Worm (Caenorhabditis elegans) whole organism, L2 larva: ENCODE data around the gene str-43.

Source experiments
- C34F6.9 ChIP-seq: fragments of 150-350 bp; optimal IDR thresholded peaks from 2 replicates; lab custom pipeline; 2014; ENCODE audit warnings: missing biosample characterization, missing genetic modification characterization
- R02D3.7 ChIP-seq: fragments of 150-350 bp; optimal IDR thresholded peaks from 2 replicates; lab custom pipeline; 2014; ENCODE audit warnings: missing biosample characterization, missing genetic modification characterization
- Y55F3AM.14 ChIP-seq: fragments of 200-800 bp; sonication (Bioruptor generic); optimal IDR thresholded peaks from 2 replicates; lab custom pipeline; 2018; ENCODE audit warnings: mild to moderate bottlenecking, missing genetic modification characterization, missing compliant biosample characterization
- ZK546.5 ChIP-seq: sonication (generic microtip); optimal IDR thresholded peaks from 2 replicates; lab custom pipeline; 2017; ENCODE audit warnings: missing biosample characterization, missing genetic modification characterization
- alr-1 ChIP-seq: fragments of 150-350 bp; optimal IDR thresholded peaks from 2 replicates; lab custom pipeline; 2014; ENCODE audit warnings: missing biosample characterization, missing genetic modification characterization
- ceh-16 ChIP-seq: fragments of 150-350 bp; optimal IDR thresholded peaks from 2 replicates; lab custom pipeline; 2014; ENCODE audit warnings: missing biosample characterization, missing genetic modification characterization
- ceh-82 ChIP-seq: fragments of 150-350 bp; optimal IDR thresholded peaks from 2 replicates; lab custom pipeline; 2014; ENCODE audit warnings: missing biosample characterization, missing genetic modification characterization
- crh-2 ChIP-seq: sonication (generic microtip); optimal IDR thresholded peaks from 2 replicates; lab custom pipeline; 2017; ENCODE audit warnings: missing biosample characterization, missing genetic modification characterization
- dmd-4 ChIP-seq: sonication (generic microtip); optimal IDR thresholded peaks from 2 replicates; lab custom pipeline; 2017; ENCODE audit warnings: missing biosample characterization, missing genetic modification characterization
- egl-27 ChIP-seq: sonication (generic microtip); optimal IDR thresholded peaks from 3 replicates; lab custom pipeline; 2017; ENCODE audit warnings: missing biosample characterization, missing genetic modification reagents, missing genetic modification characterization
- elt-1 ChIP-seq: fragments of 150-350 bp; optimal IDR thresholded peaks from 2 replicates; lab custom pipeline; 2014; ENCODE audit warnings: missing biosample characterization, missing genetic modification characterization
- fos-1 ChIP-seq: fragments of 150-350 bp; optimal IDR thresholded peaks from 2 replicates; lab custom pipeline; 2014; ENCODE audit warnings: missing biosample characterization, missing genetic modification characterization
- gmeb-1 ChIP-seq: fragments of 150-350 bp; optimal IDR thresholded peaks from 2 replicates; lab custom pipeline; 2014; ENCODE audit warnings: missing biosample characterization, missing genetic modification characterization
- lin-11 ChIP-seq: fragments of 150-350 bp; sonication (generic microtip); optimal IDR thresholded peaks from 2 replicates; lab custom pipeline; 2014; ENCODE audit warnings: missing biosample characterization, missing genetic modification characterization, inconsistent platforms, mixed read lengths
- lsy-2 ChIP-seq, 2 experiments: fragments of 150-350 bp in 1 of 2; sonication (generic microtip) in 1 of 2; optimal IDR thresholded peaks; 2 replicates each; lab custom pipeline; 2014 to 2017; ENCODE audit warnings: missing biosample characterization in 2 of 2, missing genetic modification characterization in 2 of 2
- mdl-1 ChIP-seq, 2 experiments: fragments of 150-350 bp in 1 of 2; sonication (generic microtip) in 1 of 2; optimal IDR thresholded peaks; 2 replicates each; lab custom pipeline; 2017; ENCODE audit warnings: missing biosample characterization in 2 of 2, missing genetic modification characterization in 2 of 2
- nhr-10 ChIP-seq: sonication (generic microtip); optimal IDR thresholded peaks from 2 replicates; lab custom pipeline; 2017; ENCODE audit warnings: missing biosample characterization, missing genetic modification characterization
- nhr-11 ChIP-seq: fragments of 150-350 bp; optimal IDR thresholded peaks from 2 replicates; lab custom pipeline; 2014; ENCODE audit warnings: missing biosample characterization, missing genetic modification characterization
- nhr-129 ChIP-seq: fragments of 150-350 bp; optimal IDR thresholded peaks from 2 replicates; lab custom pipeline; 2014; ENCODE audit warnings: missing biosample characterization, missing genetic modification characterization
- nhr-237 ChIP-seq: fragments of 150-350 bp; optimal IDR thresholded peaks from 2 replicates; lab custom pipeline; 2014; ENCODE audit warnings: missing biosample characterization, missing genetic modification characterization
- nhr-25 ChIP-seq: fragments of 150-350 bp; sonication (generic microtip); optimal IDR thresholded peaks from 3 replicates; lab custom pipeline; 2014; ENCODE audit warnings: missing biosample characterization, missing genetic modification characterization
- nhr-6 ChIP-seq: fragments of 150-350 bp; optimal IDR thresholded peaks from 2 replicates; lab custom pipeline; 2014; ENCODE audit warnings: missing biosample characterization, missing genetic modification characterization
- peb-1 ChIP-seq: fragments of 150-350 bp; optimal IDR thresholded peaks from 2 replicates; lab custom pipeline; 2014; ENCODE audit warnings: missing biosample characterization, missing genetic modification characterization
- sem-4 ChIP-seq: fragments of 150-350 bp; optimal IDR thresholded peaks from 2 replicates; lab custom pipeline; 2014; ENCODE audit warnings: missing biosample characterization, missing genetic modification reagents, missing genetic modification characterization
- skn-1 ChIP-seq: sonication (generic microtip); optimal IDR thresholded peaks from 2 replicates; lab custom pipeline; 2017; ENCODE audit warnings: missing biosample characterization, missing genetic modification characterization
- sma-3 ChIP-seq: sonication (generic microtip); optimal IDR thresholded peaks from 2 replicates; lab custom pipeline; 2016; ENCODE audit warnings: missing genetic modification reagents, missing genetic modification characterization, missing compliant biosample characterization
- sma-9 ChIP-seq, 2 experiments: fragments of 150-350 bp in 1 of 2; sonication (generic microtip) in 1 of 2; optimal IDR thresholded peaks; 2 replicates each; lab custom pipeline; 2014 to 2016; ENCODE audit warnings: missing genetic modification characterization in 2 of 2, mild to moderate bottlenecking in 1 of 2, missing biosample characterization in 1 of 2, missing compliant biosample characterization in 1 of 2, missing genetic modification reagents in 1 of 2, moderate library complexity in 1 of 2
- snpc-4 ChIP-seq: fragments of 150-350 bp; optimal IDR thresholded peaks from 2 replicates; lab custom pipeline; 2014; ENCODE audit warnings: missing biosample characterization, missing genetic modification characterization
- unc-39 ChIP-seq: fragments of 150-350 bp; optimal IDR thresholded peaks from 2 replicates; lab custom pipeline; 2014; ENCODE audit warnings: missing biosample characterization, missing genetic modification characterization
- unc-55 ChIP-seq: fragments of 150-350 bp; sonication (generic microtip); optimal IDR thresholded peaks from 3 replicates; lab custom pipeline; 2014; ENCODE audit warnings: missing biosample characterization, missing genetic modification reagents, missing genetic modification characterization
- unc-62 ChIP-seq: fragments of 150-350 bp; optimal IDR thresholded peaks from 2 replicates; lab custom pipeline; 2014; ENCODE audit warnings: missing biosample characterization, missing genetic modification reagents, missing genetic modification characterization
- zag-1 ChIP-seq: fragments of 150-350 bp; optimal IDR thresholded peaks from 2 replicates; lab custom pipeline; 2014; ENCODE audit warnings: missing biosample characterization, missing genetic modification characterization
- ztf-1 ChIP-seq: fragments of 200-800 bp; sonication (Bioruptor generic); conservative IDR thresholded peaks from 2 replicates; pipeline ENCODE4 v1.3.6; 2022; ENCODE audit warnings: missing genetic modification characterization, missing compliant biosample characterization
- ztf-11 ChIP-seq: sonication (generic microtip); optimal IDR thresholded peaks from 2 replicates; lab custom pipeline; 2017; ENCODE audit warnings: missing biosample characterization, missing genetic modification characterization

Gene str-43

ce11 chrV:15726610-15727009 lies 25.3 kb downstream of the str-43 start, which contains the start of the genes irld-57 and sfxn-1.3:
Gene irld-57 (minus strand): TSS chrV:15726710.
Gene sfxn-1.3 (plus strand): TSS chrV:15726841.
- TF ChIP-seq sma-3 (GFP tag; lab: Kevin White, UChicago): no peak
- no peak for TF ChIP-seq skn-1 (tag; lab: Kevin White, UChicago)
- TF ChIP-seq sem-4: no peak

- TF ChIP-seq lin-11 (tag; lab: Kevin White, UChicago) (no peak), mdl-1 (tag; optimal IDR thresholded peaks at IDR 0.05; lab: Kevin White, UChicago) (no peak), skn-1 (tag; lab: Kevin White, UChicago) (no peak), ZK546.5 (tag; lab: Kevin White, UChicago) (no peak), nhr-10 (no peak), gmeb-1 (tag; lab: Kevin White, UChicago) (no peak), nhr-129 (tag; lab: Kevin White, UChicago) (no peak), nhr-25 (tag; lab: Kevin White, UChicago) (no peak), lsy-2 (tag; optimal IDR thresholded peaks at IDR 0.05; lab: Kevin White, UChicago) (no peak), fos-1 (tag; lab: Kevin White, UChicago) (no peak), ztf-11 (no peak)
Observed at ce11 chrV:15721888-15722287, 30.1 kb downstream of the str-43 start, which contains the start of gene srh-140. Gene srh-140 (plus strand): TSS chrV:15722188.

ce11 chrV:15721431-15721830 lies 30.5 kb downstream of the str-43 start:
- TF ChIP-seq ceh-16 (tag; lab: Kevin White, UChicago) (no peak), sem-4 (no peak), nhr-129 (tag; lab: Kevin White, UChicago) (no peak), ceh-82 (tag; lab: Kevin White, UChicago) (no peak), unc-39 (no peak), C34F6.9 (tag; lab: Kevin White, UChicago) (no peak), nhr-25 (tag; lab: Kevin White, UChicago) (no peak), alr-1 (tag; lab: Kevin White, UChicago) (no peak), skn-1 (tag; lab: Kevin White, UChicago) (no peak), dmd-4 (tag; lab: Kevin White, UChicago) (no peak), crh-2 (tag; lab: Kevin White, UChicago) (no peak), sma-3 (GFP tag; lab: Kevin White, UChicago) (no peak), nhr-6 (tag; lab: Kevin White, UChicago) (no peak), ztf-11 (no peak), fos-1 (tag; lab: Kevin White, UChicago) (no peak), ZK546.5 (tag; lab: Kevin White, UChicago) (no peak), ztf-1 (GFP tag; lab: Robert Waterston, UW) (no peak), nhr-237 (tag; lab: Kevin White, UChicago) (no peak), egl-27 (tag; lab: Kevin White, UChicago) (no peak)

ce11 chrV:15719570-15719969 lies 32.4 kb downstream of the str-43 start, which contains the start of gene Y6E2A.7:
Gene Y6E2A.7 (plus strand): TSS chrV:15719870.
- TF ChIP-seq nhr-25 (tag; lab: Kevin White, UChicago): no peak
- TF ChIP-seq unc-55 (GFP tag; lab: Kevin White, UChicago): no peak
- no peak for TF ChIP-seq sem-4
- TF ChIP-seq zag-1 (tag; lab: Kevin White, UChicago): no peak

- TF ChIP-seq R02D3.7 (tag; lab: Kevin White, UChicago) (no peak), egl-27 (tag; lab: Kevin White, UChicago) (no peak), lin-11 (tag; lab: Kevin White, UChicago) (no peak), sma-9 (GFP tag; optimal IDR thresholded peaks at IDR 0.05; lab: Kevin White, UChicago) (no peak), sma-9 (tag; optimal IDR thresholded peaks at IDR 0.05; lab: Kevin White, UChicago) (no peak), nhr-11 (tag; lab: Kevin White, UChicago) (no peak), nhr-25 (tag; lab: Kevin White, UChicago) (no peak), snpc-4 (tag; lab: Kevin White, UChicago) (no peak), Y55F3AM.14 (GFP tag; lab: Kevin White, UChicago) (no peak), sma-3 (GFP tag; lab: Kevin White, UChicago) (no peak), peb-1 (tag; lab: Kevin White, UChicago) (no peak), nhr-10 (no peak), skn-1 (tag; lab: Kevin White, UChicago) (no peak), lsy-2 (tag; optimal IDR thresholded peaks at IDR 0.05; lab: Kevin White, UChicago) (no peak), unc-62 (GFP tag; lab: Kevin White, UChicago) (no peak), C34F6.9 (tag; lab: Kevin White, UChicago) (no peak), elt-1 (tag; lab: Kevin White, UChicago) (no peak), sem-4 (no peak), unc-39 (no peak), nhr-6 (tag; lab: Kevin White, UChicago) (no peak)
Observed at ce11 chrV:15718562-15718961, 33.4 kb downstream of the str-43 start, which contains the start of gene Y6E2A.5. Gene Y6E2A.5 (minus strand): TSS chrV:15718662.
